Fruit fly (Drosophila melanogaster) whole organism, prepupa: Measurements from ENCODE around the gene Mi-2.

Source experiments
- CG1621 ChIP-seq: fragments of 200-800 bp; sonication (Bioruptor generic); optimal IDR thresholded peaks from 3 replicates; lab custom pipeline; 2018; ENCODE audit warnings: missing biosample characterization, mild to moderate bottlenecking, missing genetic modification characterization
- CG34406 ChIP-seq: fragments of 200-800 bp; sonication (Bioruptor generic); optimal IDR thresholded peaks from 3 replicates; lab custom pipeline; 2016; ENCODE audit warnings: missing biosample characterization, missing genetic modification characterization
- CG4318 ChIP-seq: fragments of 200-800 bp; sonication (Bioruptor generic); optimal IDR thresholded peaks from 3 replicates; lab custom pipeline; 2017; ENCODE audit warnings: missing biosample characterization, mild to moderate bottlenecking, missing genetic modification characterization
- CG6854 ChIP-seq: fragments of 200-800 bp; sonication (Bioruptor generic); optimal IDR thresholded peaks from 2 replicates; lab custom pipeline; 2017; ENCODE audit warnings: missing biosample characterization, mild to moderate bottlenecking, missing genetic modification characterization
- CG9139 ChIP-seq: fragments of 200-800 bp; sonication (Bioruptor generic); optimal IDR thresholded peaks from 3 replicates; lab custom pipeline; 2017; ENCODE audit warnings: missing biosample characterization, mild to moderate bottlenecking, missing genetic modification characterization
- Eip78C ChIP-seq: fragments of 200-800 bp; sonication (Bioruptor generic); peaks from one replicate; lab custom pipeline; 2016; ENCODE audit warnings: missing biosample characterization, missing genetic modification characterization
- Hr39 ChIP-seq: fragments of 200-800 bp; sonication (Bioruptor generic); optimal IDR thresholded peaks from 2 replicates; lab custom pipeline; 2016; ENCODE audit warnings: missing biosample characterization, missing genetic modification characterization
- achi ChIP-seq: fragments of 200-800 bp; sonication (Bioruptor generic); optimal IDR thresholded peaks from 3 replicates; lab custom pipeline; 2016; ENCODE audit warnings: missing biosample characterization, missing genetic modification characterization
- eg ChIP-seq: fragments of 200-800 bp; sonication (Bioruptor generic); IDR thresholded peaks from 3 replicates; pipeline ENCODE4 v1.3.6; 2022; ENCODE audit warnings: missing biosample characterization, missing genetic modification characterization
- fd59A ChIP-seq: fragments of 200-800 bp; sonication (Bioruptor generic); optimal IDR thresholded peaks from 2 replicates; lab custom pipeline; 2017; ENCODE audit warnings: missing biosample characterization, mild to moderate bottlenecking, missing genetic modification characterization, missing genetic modification reagents
- fkh ChIP-seq: fragments of 200-800 bp; sonication (Bioruptor generic); optimal IDR thresholded peaks from 3 replicates; lab custom pipeline; 2017; ENCODE audit warnings: missing biosample characterization, mild to moderate bottlenecking, missing genetic modification characterization, moderate library complexity
- ss ChIP-seq, 2 experiments: fragments of 200-800 bp; sonication (Bioruptor generic); optimal IDR thresholded peaks; 2 replicates in 1 of 2; 3 replicates in 1 of 2; lab custom pipeline; 2017 to 2018; ENCODE audit warnings: mild to moderate bottlenecking in 2 of 2, missing biosample characterization in 2 of 2, missing genetic modification characterization in 2 of 2, moderate library complexity in 1 of 2
- vri ChIP-seq: fragments of 200-800 bp; sonication (Bioruptor generic); optimal IDR thresholded peaks from 3 replicates; lab custom pipeline; 2016; ENCODE audit warnings: missing biosample characterization, mild to moderate bottlenecking, missing genetic modification characterization

DNA sequence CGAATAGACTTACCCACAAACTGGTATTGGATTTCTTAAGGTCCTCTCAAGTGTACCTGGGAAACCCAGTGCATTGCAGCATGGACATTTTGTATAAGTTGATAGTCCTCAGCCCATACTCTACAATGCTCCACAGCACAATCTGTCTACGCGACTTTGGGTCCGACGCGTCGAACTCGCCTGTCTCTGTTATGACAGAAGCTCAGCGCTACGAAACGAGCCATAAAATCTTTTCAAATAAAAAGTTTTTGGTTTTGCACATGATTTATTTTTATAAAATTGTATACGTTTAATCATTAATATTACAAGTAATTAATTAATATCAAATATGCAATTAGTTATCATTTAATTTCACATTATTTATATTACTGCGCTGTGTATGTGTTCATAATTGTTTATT, 42.8 kb downstream of the Mi-2 start:
- no peak for TF ChIP-seq Hr39 (GFP tag; lab: Kevin White, UChicago)
- no peak for TF ChIP-seq Eip78C (GFP tag; lab: Kevin White, UChicago)
- TF ChIP-seq eg (GFP tag; lab: Robert Waterston, UW), result no peak
- TF ChIP-seq fd59A, result no peak
- TF ChIP-seq CG6854 (GFP tag; lab: Kevin White, UChicago), result no peak
- TF ChIP-seq CG1621, result no peak
- TF ChIP-seq ss (GFP tag; optimal IDR thresholded peaks at IDR 0.05; lab: Kevin White, UChicago), result no peak
- no peak for TF ChIP-seq CG34406 (GFP tag; lab: Kevin White, UChicago)
- no peak for TF ChIP-seq vri (GFP tag; lab: Kevin White, UChicago)
- TF ChIP-seq CG9139 (GFP tag; lab: Kevin White, UChicago), result no peak
- no peak for TF ChIP-seq fkh
- TF ChIP-seq achi (GFP tag; lab: Kevin White, UChicago), result no peak
- TF ChIP-seq CG4318, result no peak
